Comparison of ENCODE assay signal across 4 worm cellular contexts in genomic region chrV:16352282-16352681, ce11.
TF ChIP-seq lines count a peak whose summit lies in the region.

No protein-coding gene starts in this region.

TF ChIP-seq in whole organism, L1 larva, 84 proteins besides CTCF, POLR2A, EP300 and RAD21 (continued from another document):
- TF ChIP-seq rnt-1 (tag; optimal IDR thresholded peaks at IDR 0.05; lab: Kevin White, UChicago) (peak; percentile 67), nhr-85 (tag; lab: Kevin White, UChicago) (peak; percentile 36), lsy-2 (tag; optimal IDR thresholded peaks at IDR 0.05; lab: Kevin White, UChicago) (peak in 1 of 2 experiments; percentile 44), nhr-19 (GFP tag; conservative IDR thresholded peaks at IDR 0.05; lab: Robert Waterston, UW) (0 out of 2 replicates have a peak, but pooled peaks have one; percentile 28), fkh-4 (tag; optimal IDR thresholded peaks at IDR 0.05; lab: Kevin White, UChicago; ENCODE audit: borderline replicate concordance) (no peak), mdl-1 (tag; optimal IDR thresholded peaks at IDR 0.05; lab: Kevin White, UChicago) (peak in 1 of 2 experiments; percentile 50), nhr-20 (tag; optimal IDR thresholded peaks at IDR 0.05; lab: Kevin White, UChicago) (peak; percentile 43), efl-1 (optimal IDR thresholded peaks at IDR 0.05; lab: Kevin White, UChicago) (peak; percentile 15 to 25), efl-1 (GFP tag; optimal IDR thresholded peaks at IDR 0.05 in 1 of 2; lab: Kevin White, UChicago) (peak; percentile 9 to 90), unc-86 (tag; optimal IDR thresholded peaks at IDR 0.05; lab: Kevin White, UChicago) (no peak), dsc-1 (tag; optimal IDR thresholded peaks at IDR 0.05; lab: Kevin White, UChicago) (peak; percentile 51), snu-23 (GFP tag; optimal IDR thresholded peaks at IDR 0.05; lab: Kevin White, UChicago) (peak; percentile 34), egl-27 (tag; optimal IDR thresholded peaks at IDR 0.05; lab: Kevin White, UChicago) (no peak), C16A3.4 (tag; optimal IDR thresholded peaks at IDR 0.05; lab: Kevin White, UChicago) (peak; percentile 12)

TF ChIP-seq in whole organism, L2 larva, 48 proteins besides CTCF, POLR2A, EP300 and RAD21 (continued from another document):
- TF ChIP-seq lsy-2 (tag; optimal IDR thresholded peaks at IDR 0.05; lab: Kevin White, UChicago) (peak in 1 of 2 experiments; percentile 55), mdl-1 (tag; optimal IDR thresholded peaks at IDR 0.05; lab: Kevin White, UChicago) (peak in 1 of 2 experiments; percentile 64), unc-55 (GFP tag; optimal IDR thresholded peaks at IDR 0.05; lab: Kevin White, UChicago) (peak; percentile 45)

TF ChIP-seq in whole organism, L4 larva, 104 proteins besides CTCF, POLR2A, EP300 and RAD21 (continued from another document):
- TF ChIP-seq nhr-102 (tag; optimal IDR thresholded peaks at IDR 0.05; lab: Kevin White, UChicago) (peak; percentile 16), attf-4 (tag; optimal IDR thresholded peaks at IDR 0.05; lab: Kevin White, UChicago) (no peak), ces-1 (GFP tag; optimal IDR thresholded peaks at IDR 0.05; lab: Kevin White, UChicago) (no peak), hmg-1.1 (GFP tag; IDR thresholded peaks at IDR 0.05; lab: Robert Waterston, UW) (0 out of 2 replicates have a peak, but pooled peaks have one; percentile 11), mes-2 (tag; optimal IDR thresholded peaks at IDR 0.05; lab: Kevin White, UChicago; ENCODE audit: poor library complexity, severe bottlenecking) (peak; percentile 16), dpl-1 (GFP tag; optimal IDR thresholded peaks at IDR 0.05; lab: Kevin White, UChicago) (no peak), hif-1 (tag; optimal IDR thresholded peaks at IDR 0.05; lab: Kevin White, UChicago) (peak in 1 of 2 experiments; percentile 61), dmd-6 (GFP tag; IDR thresholded peaks at IDR 0.05; lab: Robert Waterston, UW) (peak; percentile 85), ztf-7 (tag; optimal IDR thresholded peaks at IDR 0.05; lab: Kevin White, UChicago) (no peak), ceh-82 (tag; optimal IDR thresholded peaks at IDR 0.05; lab: Kevin White, UChicago) (no peak), nhr-77 (tag; optimal IDR thresholded peaks at IDR 0.05; lab: Kevin White, UChicago) (peak; percentile 50), mxl-3 (GFP tag; optimal IDR thresholded peaks at IDR 0.05; lab: Kevin White, UChicago) (peak; percentile 37), lir-3 (tag; optimal IDR thresholded peaks at IDR 0.05; lab: Kevin White, UChicago) (no peak), unc-62 (GFP tag; optimal IDR thresholded peaks at IDR 0.05 in 1 of 2; lab: Kevin White, UChicago) (peak in 1 of 2 experiments; percentile 42), unc-62 (tag; optimal IDR thresholded peaks at IDR 0.05; lab: Kevin White, UChicago) (no peak), zfp-3 (GFP tag; conservative IDR thresholded peaks at IDR 0.05; lab: Robert Waterston, UW) (no peak), ctbp-1 (GFP tag; IDR thresholded peaks at IDR 0.05; lab: Robert Waterston, UW) (0 out of 2 replicates have a peak, but pooled peaks have one; percentile 32), dve-1 (tag; optimal IDR thresholded peaks at IDR 0.05; lab: Kevin White, UChicago; ENCODE audit: insufficient read depth) (peak; percentile 59), nhr-48 (tag; optimal IDR thresholded peaks at IDR 0.05; lab: Kevin White, UChicago) (peak; percentile 42), nhr-28 (tag; optimal IDR thresholded peaks at IDR 0.05; lab: Kevin White, UChicago) (peak; percentile 91)

TF ChIP-seq in whole organism, young adult, 124 proteins besides CTCF, POLR2A, EP300 and RAD21 (continued from another document):
- TF ChIP-seq ama-1 (optimal IDR thresholded peaks at IDR 0.05; lab: Kevin White, UChicago) (no peak), ama-1 (GFP tag; optimal IDR thresholded peaks at IDR 0.05; lab: Kevin White, UChicago) (no peak), bed-1 (GFP tag; IDR thresholded peaks at IDR 0.05; lab: Robert Waterston, UW) (no peak), Y79H2A.3 (GFP tag; conservative IDR thresholded peaks at IDR 0.05; lab: Robert Waterston, UW) (no peak), snpc-4 (GFP tag; optimal IDR thresholded peaks at IDR 0.05; lab: Kevin White, UChicago) (no peak), snpc-4 (tag; optimal IDR thresholded peaks at IDR 0.05; lab: Kevin White, UChicago) (no peak), F10E7.11 (tag; optimal IDR thresholded peaks at IDR 0.05; lab: Kevin White, UChicago) (no peak), hsf-1 (GFP tag; IDR thresholded peaks at IDR 0.05; lab: Robert Waterston, UW) (no peak), athp-1 (tag; optimal IDR thresholded peaks at IDR 0.05; lab: Kevin White, UChicago) (no peak), tlf-1 (GFP tag; optimal IDR thresholded peaks at IDR 0.05; lab: Kevin White, UChicago) (peak; percentile 20), attf-6 (GFP tag; IDR thresholded peaks at IDR 0.05; lab: Robert Waterston, UW) (no peak), snpc-3.4 (tag; optimal IDR thresholded peaks at IDR 0.05; lab: Kevin White, UChicago) (no peak), ceh-100 (GFP tag; IDR thresholded peaks at IDR 0.05; lab: Robert Waterston, UW) (no peak), zfh-2 (GFP tag; conservative IDR thresholded peaks at IDR 0.05; lab: Robert Waterston, UW) (no peak), bed-2 (GFP tag; IDR thresholded peaks at IDR 0.05; lab: Robert Waterston, UW) (no peak), ceh-58 (GFP tag; IDR thresholded peaks at IDR 0.05; lab: Robert Waterston, UW) (no peak), ztf-6 (GFP tag; IDR thresholded peaks at IDR 0.05; lab: Robert Waterston, UW) (no peak), dpl-1 (GFP tag; optimal IDR thresholded peaks at IDR 0.05; lab: Kevin White, UChicago) (no peak), zim-3 (tag; optimal IDR thresholded peaks at IDR 0.05; lab: Kevin White, UChicago) (no peak), B0336.3 (GFP tag; IDR thresholded peaks at IDR 0.05; lab: Robert Waterston, UW) (no peak), ccch-3 (GFP tag; optimal IDR thresholded peaks at IDR 0.05; lab: Kevin White, UChicago) (no peak), Y53F4B.3 (GFP tag; IDR thresholded peaks at IDR 0.05; lab: Robert Waterston, UW) (no peak), unc-62 (GFP tag; optimal IDR thresholded peaks at IDR 0.05; lab: Kevin White, UChicago) (no peak), repo-1 (tag; optimal IDR thresholded peaks at IDR 0.05; lab: Kevin White, UChicago) (no peak), die-1 (tag; optimal IDR thresholded peaks at IDR 0.05; lab: Kevin White, UChicago) (no peak), attf-3 (GFP tag; conservative IDR thresholded peaks at IDR 0.05; lab: Robert Waterston, UW) (no peak), Y53G8AR.9 (GFP tag; conservative IDR thresholded peaks at IDR 0.05; lab: Robert Waterston, UW) (no peak), madf-8 (GFP tag; conservative IDR thresholded peaks at IDR 0.05; lab: Robert Waterston, UW) (no peak), dpff-1 (tag; optimal IDR thresholded peaks at IDR 0.05; lab: Kevin White, UChicago) (no peak), atf-7 (tag; optimal IDR thresholded peaks at IDR 0.05; lab: Kevin White, UChicago) (peak; percentile 1), ceh-79 (tag; optimal IDR thresholded peaks at IDR 0.05; lab: Kevin White, UChicago) (no peak), let-526 (GFP tag; IDR thresholded peaks at IDR 0.05; lab: Robert Waterston, UW) (no peak), ztf-25 (GFP tag; IDR thresholded peaks at IDR 0.05; lab: Robert Waterston, UW) (no peak), ZK185.1 (tag; optimal IDR thresholded peaks at IDR 0.05; lab: Kevin White, UChicago; ENCODE audit: poor library complexity, severe bottlenecking) (no peak), nhr-90 (tag; optimal IDR thresholded peaks at IDR 0.05; lab: Kevin White, UChicago) (no peak), C17E4.6 (GFP tag; IDR thresholded peaks at IDR 0.05; lab: Robert Waterston, UW) (no peak), hmg-20 (GFP tag; IDR thresholded peaks at IDR 0.05; lab: Robert Waterston, UW) (no peak), F39B2.1 (GFP tag; IDR thresholded peaks at IDR 0.05; lab: Robert Waterston, UW) (no peak), sptf-2 (GFP tag; optimal IDR thresholded peaks at IDR 0.05; lab: Kevin White, UChicago) (no peak), rec-8 (tag; optimal IDR thresholded peaks at IDR 0.05; lab: Kevin White, UChicago) (no peak), lin-54 (GFP tag; optimal IDR thresholded peaks at IDR 0.05; lab: Kevin White, UChicago) (peak; percentile 30), tbx-9 (tag; optimal IDR thresholded peaks at IDR 0.05; lab: Kevin White, UChicago; ENCODE audit: borderline replicate concordance) (no peak), D2030.7 (GFP tag; IDR thresholded peaks at IDR 0.05; lab: Robert Waterston, UW) (no peak), hmg-1.2 (GFP tag; IDR thresholded peaks at IDR 0.05; lab: Robert Waterston, UW) (peak; percentile 41; the same call in 1 of the 2 replicates), cebp-1 (GFP tag; IDR thresholded peaks at IDR 0.05; lab: Robert Waterston, UW) (no peak; the same call in 1 of the 2 replicates), cebp-1 (tag; optimal IDR thresholded peaks at IDR 0.05; lab: Kevin White, UChicago) (peak; percentile 71), Y67H2A.10 (GFP tag; conservative IDR thresholded peaks at IDR 0.05; lab: Robert Waterston, UW) (no peak), egl-18 (GFP tag; IDR thresholded peaks at IDR 0.05; lab: Robert Waterston, UW) (no peak), Y56A3A.18 (GFP tag; IDR thresholded peaks at IDR 0.05; lab: Robert Waterston, UW) (no peak), F23B12.7 (tag; optimal IDR thresholded peaks at IDR 0.05; lab: Kevin White, UChicago; ENCODE audit: insufficient read depth) (no peak), F57A8.1 (GFP tag; optimal IDR thresholded peaks at IDR 0.05; lab: Kevin White, UChicago) (no peak), ekl-4 (GFP tag; IDR thresholded peaks at IDR 0.05; lab: Robert Waterston, UW) (no peak), hlh-26 (GFP tag; conservative IDR thresholded peaks at IDR 0.05; lab: Robert Waterston, UW) (no peak), fkh-3 (tag; optimal IDR thresholded peaks at IDR 0.05; lab: Kevin White, UChicago) (no peak), madf-10 (tag; optimal IDR thresholded peaks at IDR 0.05; lab: Kevin White, UChicago) (no peak), lag-1 (GFP tag; IDR thresholded peaks at IDR 0.05; lab: Robert Waterston, UW) (no peak), snpc-1.3 (tag; optimal IDR thresholded peaks at IDR 0.05; lab: Kevin White, UChicago; ENCODE audit: insufficient read depth) (no peak), lir-1 (GFP tag; conservative IDR thresholded peaks at IDR 0.05; lab: Robert Waterston, UW) (no peak; the same call in 1 of the 2 replicates), F49E8.2 (tag; optimal IDR thresholded peaks at IDR 0.05; lab: Kevin White, UChicago; ENCODE audit: insufficient read depth) (no peak), lsl-1 (GFP tag; optimal IDR thresholded peaks at IDR 0.05; lab: Kevin White, UChicago) (no peak), ztf-18 (tag; optimal IDR thresholded peaks at IDR 0.05; lab: Kevin White, UChicago) (no peak), xnd-1 (tag; optimal IDR thresholded peaks at IDR 0.05; lab: Kevin White, UChicago) (no peak), nhr-120 (GFP tag; IDR thresholded peaks at IDR 0.05; lab: Robert Waterston, UW) (no peak), T26A5.8 (tag; optimal IDR thresholded peaks at IDR 0.05; lab: Kevin White, UChicago) (no peak), T07F8.4 (tag; optimal IDR thresholded peaks at IDR 0.05; lab: Kevin White, UChicago) (no peak), nhr-27 (tag; optimal IDR thresholded peaks at IDR 0.05; lab: Kevin White, UChicago) (no peak), aptf-2 (GFP tag; conservative IDR thresholded peaks at IDR 0.05; lab: Robert Waterston, UW) (no peak), ceh-27 (GFP tag; optimal IDR thresholded peaks at IDR 0.05; lab: Kevin White, UChicago) (no peak), dox-1 (GFP tag; IDR thresholded peaks at IDR 0.05; lab: Robert Waterston, UW) (0 out of 2 replicates have a peak, but pooled peaks have one; percentile 7), mcd-1 (GFP tag; IDR thresholded peaks at IDR 0.05; lab: Robert Waterston, UW) (no peak), mes-4 (tag; optimal IDR thresholded peaks at IDR 0.05; lab: Kevin White, UChicago) (no peak), cebp-2 (GFP tag; IDR thresholded peaks at IDR 0.05; lab: Robert Waterston, UW) (no peak), egl-44 (GFP tag; IDR thresholded peaks at IDR 0.05; lab: Robert Waterston, UW) (no peak), nhr-179 (tag; optimal IDR thresholded peaks at IDR 0.05; lab: Kevin White, UChicago) (no peak), ztf-22 (GFP tag; optimal IDR thresholded peaks at IDR 0.05; lab: Kevin White, UChicago) (peak; percentile 23), pbrm-1 (GFP tag; IDR thresholded peaks at IDR 0.05; lab: Robert Waterston, UW) (0 out of 2 replicates have a peak, but pooled peaks have one; percentile 32), lin-35 (GFP tag; optimal IDR thresholded peaks at IDR 0.05; lab: Kevin White, UChicago) (no peak), snpc-1.1 (tag; optimal IDR thresholded peaks at IDR 0.05; lab: Kevin White, UChicago; ENCODE audit: insufficient read depth) (no peak), madf-3 (GFP tag; IDR thresholded peaks at IDR 0.05; lab: Robert Waterston, UW) (no peak), sea-2 (GFP tag; IDR thresholded peaks at IDR 0.05; lab: Robert Waterston, UW) (no peak), lin-26 (GFP tag; IDR thresholded peaks at IDR 0.05; lab: Robert Waterston, UW) (0 out of 2 replicates have a peak, but pooled peaks have one; percentile 31), let-607 (tag; optimal IDR thresholded peaks at IDR 0.05; lab: Kevin White, UChicago) (no peak), ceh-91 (GFP tag; IDR thresholded peaks at IDR 0.05; lab: Robert Waterston, UW) (no peak), ztf-28 (GFP tag; IDR thresholded peaks at IDR 0.05; lab: Robert Waterston, UW) (no peak), hlh-12 (tag; optimal IDR thresholded peaks at IDR 0.05; lab: Kevin White, UChicago) (no peak), F52B5.7 (tag; optimal IDR thresholded peaks at IDR 0.05; lab: Kevin White, UChicago) (no peak), efl-1 (GFP tag; optimal IDR thresholded peaks at IDR 0.05; lab: Kevin White, UChicago) (no peak), nfya-1 (tag; optimal IDR thresholded peaks at IDR 0.05; lab: Kevin White, UChicago; ENCODE audit: borderline replicate concordance, insufficient read depth) (no peak), K11D2.4 (GFP tag; IDR thresholded peaks at IDR 0.05; lab: Robert Waterston, UW) (no peak), B0035.1 (tag; optimal IDR thresholded peaks at IDR 0.05; lab: Kevin White, UChicago) (no peak), hrde-1 (tag; optimal IDR thresholded peaks at IDR 0.05; lab: Kevin White, UChicago; ENCODE audit: borderline replicate concordance) (no peak), egrh-3 (GFP tag; IDR thresholded peaks at IDR 0.05; lab: Robert Waterston, UW) (no peak), chd-7 (tag; optimal IDR thresholded peaks at IDR 0.05; lab: Kevin White, UChicago) (no peak)
